Worm (Caenorhabditis elegans) whole organism, L1 larva: ENCODE data around the gene C34C12.1.
"Not testable (repeated sequence)": the region's sequence is repeated elsewhere in the genome, so short reads cannot be mapped to it uniquely, and the experiment has no call there.

Experiments used
- C04F5.9 ChIP-seq: sonication (generic microtip); optimal IDR thresholded peaks from 2 replicates; lab custom pipeline; 2016; ENCODE audit warnings: missing genetic modification characterization, missing compliant biosample characterization
- C34B4.2 ChIP-seq: sonication (generic microtip); optimal IDR thresholded peaks from 2 replicates; lab custom pipeline; 2017; ENCODE audit warnings: mild to moderate bottlenecking, missing genetic modification characterization, missing compliant biosample characterization
- F16B12.6 ChIP-seq: fragments of 150-350 bp; optimal IDR thresholded peaks from 2 replicates; lab custom pipeline; 2014; ENCODE audit warnings: missing biosample characterization, missing genetic modification characterization
- Y116A8C.19 ChIP-seq: sonication (generic microtip); optimal IDR thresholded peaks from 2 replicates; lab custom pipeline; 2016; ENCODE audit warnings: missing compliant biosample characterization, missing genetic modification characterization, borderline replicate concordance
- aha-1 ChIP-seq: fragments of 150-350 bp; optimal IDR thresholded peaks from 2 replicates; lab custom pipeline; 2014; ENCODE audit warnings: missing biosample characterization, missing genetic modification characterization
- aly-2 ChIP-seq: fragments of 150-350 bp; optimal IDR thresholded peaks from 2 replicates; lab custom pipeline; 2014; ENCODE audit warnings: missing biosample characterization, missing genetic modification characterization
- blmp-1 ChIP-seq: fragments of 150-350 bp; optimal IDR thresholded peaks from 2 replicates; lab custom pipeline; 2014; ENCODE audit warnings: missing biosample characterization, missing genetic modification characterization
- ceh-82 ChIP-seq, 3 experiments: fragments of 150-350 bp in 1 of 3; sonication (generic microtip) in 2 of 3; optimal IDR thresholded peaks; 2 replicates each; lab custom pipeline; 2014 to 2017; ENCODE audit warnings: missing biosample characterization in 3 of 3, missing genetic modification characterization in 3 of 3
- ceh-88 ChIP-seq: fragments of 200-800 bp; sonication (Bioruptor generic); IDR thresholded peaks from 2 replicates; pipeline ENCODE4 v1.3.6; 2022; ENCODE audit warnings: missing genetic modification characterization, missing compliant biosample characterization
- ceh-90 ChIP-seq: sonication (generic microtip); optimal IDR thresholded peaks from 2 replicates; lab custom pipeline; 2016; ENCODE audit warnings: missing genetic modification characterization, missing compliant biosample characterization
- ces-1 ChIP-seq: fragments of 150-350 bp; optimal IDR thresholded peaks from 2 replicates; lab custom pipeline; 2014; ENCODE audit warnings: missing biosample characterization, missing genetic modification reagents, missing genetic modification characterization
- dpl-1 ChIP-seq, 3 experiments: fragments of 150-350 bp in 2 of 3; sonication (generic microtip) in 1 of 3; optimal IDR thresholded peaks; 2 replicates each; lab custom pipeline; 2014 to 2017; ENCODE audit warnings: missing biosample characterization in 3 of 3, missing genetic modification characterization in 3 of 3, missing genetic modification reagents in 3 of 3
- dsc-1 ChIP-seq: sonication (generic microtip); optimal IDR thresholded peaks from 2 replicates; lab custom pipeline; 2016; ENCODE audit warnings: mild to moderate bottlenecking, missing genetic modification characterization, missing compliant biosample characterization
- efl-1 ChIP-seq, 4 experiments: fragments of 150-350 bp; optimal IDR thresholded peaks in 3 of 4; peaks in 1 of 4; 1 replicate in 1 of 4; 2 replicates in 3 of 4; lab custom pipeline; 2014; ENCODE audit warnings: missing biosample characterization in 2 of 4, missing genetic modification characterization in 2 of 4, missing genetic modification reagents in 2 of 4
- efl-3 ChIP-seq: fragments of 200-800 bp; sonication (Bioruptor generic); optimal IDR thresholded peaks from 2 replicates; lab custom pipeline; 2018; ENCODE audit warnings: mild to moderate bottlenecking, missing genetic modification characterization, missing compliant biosample characterization
- egl-13 ChIP-seq: sonication (generic microtip); optimal IDR thresholded peaks from 2 replicates; lab custom pipeline; 2016; ENCODE audit warnings: missing genotype, missing genetic modification reagents, missing genetic modification characterization, missing compliant biosample characterization
- elt-2 ChIP-seq: sonication (generic microtip); optimal IDR thresholded peaks from 2 replicates; lab custom pipeline; 2016; ENCODE audit warnings: missing genetic modification characterization, mild to moderate bottlenecking, inconsistent platforms, missing compliant biosample characterization, missing genetic modification reagents
- fkh-10 ChIP-seq: sonication (generic microtip); optimal IDR thresholded peaks from 2 replicates; lab custom pipeline; 2017; ENCODE audit warnings: missing biosample characterization, missing genetic modification reagents, missing genetic modification characterization
- fkh-8 ChIP-seq: sonication (generic microtip); optimal IDR thresholded peaks from 2 replicates; lab custom pipeline; 2016; ENCODE audit warnings: mild to moderate bottlenecking, missing genetic modification characterization, missing compliant biosample characterization
- grh-1 ChIP-seq: fragments of 200-800 bp; sonication (Bioruptor generic); IDR thresholded peaks from 2 replicates; pipeline ENCODE4 v1.3.6; 2022; ENCODE audit warnings: missing genetic modification reagents, missing genetic modification characterization, missing compliant biosample characterization
- hlh-17 ChIP-seq: fragments of 200-800 bp; sonication (Bioruptor generic); optimal IDR thresholded peaks from 2 replicates; lab custom pipeline; 2018; ENCODE audit warnings: missing genetic modification characterization, mild to moderate bottlenecking, missing compliant biosample characterization, moderate library complexity, borderline replicate concordance
- hpl-2 ChIP-seq: fragments of 150-350 bp; optimal IDR thresholded peaks from 2 replicates; lab custom pipeline; 2014; ENCODE audit warnings: missing biosample characterization, missing genetic modification reagents, missing genetic modification characterization
- isw-1 ChIP-seq: fragments of 200-800 bp; sonication (Bioruptor generic); IDR thresholded peaks from 2 replicates; pipeline ENCODE4 v1.3.6; 2022; ENCODE audit warnings: missing genetic modification characterization, missing compliant biosample characterization
- lin-13 ChIP-seq: fragments of 150-350 bp; optimal IDR thresholded peaks from 2 replicates; lab custom pipeline; 2014; ENCODE audit warnings: missing biosample characterization, missing genetic modification reagents, missing genetic modification characterization
- lin-14 ChIP-seq: fragments of 200-800 bp; sonication (Bioruptor generic); optimal IDR thresholded peaks from 2 replicates; lab custom pipeline; 2018; ENCODE audit warnings: mild to moderate bottlenecking, missing genetic modification characterization, moderate library complexity, missing compliant biosample characterization
- lin-15B ChIP-seq: fragments of 150-350 bp; sonication (generic microtip); optimal IDR thresholded peaks from 3 replicates; lab custom pipeline; 2014; ENCODE audit warnings: missing biosample characterization, missing genetic modification characterization
- lin-35 ChIP-seq, 2 experiments: fragments of 150-350 bp; optimal IDR thresholded peaks; 2 replicates each; lab custom pipeline; 2014; ENCODE audit warnings: missing biosample characterization in 2 of 2, missing genetic modification characterization in 2 of 2, missing genetic modification reagents in 2 of 2
- lin-39 ChIP-seq: fragments of 150-350 bp; optimal IDR thresholded peaks from 2 replicates; lab custom pipeline; 2014; ENCODE audit warnings: missing biosample characterization, missing genetic modification reagents, missing genetic modification characterization
- lsy-2 ChIP-seq, 2 experiments: fragments of 150-350 bp; optimal IDR thresholded peaks; 2 replicates each; lab custom pipeline; 2014; ENCODE audit warnings: missing biosample characterization in 2 of 2, missing genetic modification characterization in 2 of 2
- mdl-1 ChIP-seq, 2 experiments: fragments of 150-350 bp; optimal IDR thresholded peaks; 2 replicates each; lab custom pipeline; 2014 to 2017; ENCODE audit warnings: missing biosample characterization in 2 of 2, missing genetic modification characterization in 2 of 2, inconsistent platforms in 1 of 2
- mep-1 ChIP-seq: fragments of 150-350 bp; optimal IDR thresholded peaks from 2 replicates; lab custom pipeline; 2014; ENCODE audit warnings: missing biosample characterization, missing genetic modification characterization
- nhr-11 ChIP-seq: fragments of 150-350 bp; optimal IDR thresholded peaks from 2 replicates; lab custom pipeline; 2014; ENCODE audit warnings: missing biosample characterization, missing genetic modification characterization
- nhr-237 ChIP-seq: fragments of 150-350 bp; optimal IDR thresholded peaks from 2 replicates; lab custom pipeline; 2014; ENCODE audit warnings: missing biosample characterization, missing genetic modification characterization
- nhr-47 ChIP-seq: sonication (generic microtip); optimal IDR thresholded peaks from 2 replicates; lab custom pipeline; 2016; ENCODE audit warnings: mild to moderate bottlenecking, missing genetic modification characterization, moderate library complexity, missing compliant biosample characterization
- nhr-76 ChIP-seq: sonication (generic microtip); optimal IDR thresholded peaks from 2 replicates; lab custom pipeline; 2017; ENCODE audit warnings: missing biosample characterization, missing genetic modification characterization
- nhr-77 ChIP-seq: fragments of 150-350 bp; optimal IDR thresholded peaks from 2 replicates; lab custom pipeline; 2014; ENCODE audit warnings: missing biosample characterization, missing genetic modification characterization
- nhr-84 ChIP-seq: sonication (generic microtip); optimal IDR thresholded peaks from 2 replicates; lab custom pipeline; 2017; ENCODE audit warnings: missing biosample characterization, missing genetic modification characterization
- pax-3 ChIP-seq: fragments of 200-800 bp; sonication (Bioruptor generic); optimal IDR thresholded peaks from 2 replicates; lab custom pipeline; 2018; ENCODE audit warnings: mild to moderate bottlenecking, missing genetic modification characterization, moderate library complexity, missing compliant biosample characterization
- pqm-1 ChIP-seq: sonication (generic microtip); optimal IDR thresholded peaks from 3 replicates; lab custom pipeline; 2017; ENCODE audit warnings: missing biosample characterization, missing genetic modification characterization
- skn-1 ChIP-seq: fragments of 150-350 bp; optimal IDR thresholded peaks from 2 replicates; lab custom pipeline; 2014; ENCODE audit warnings: missing biosample characterization, missing genetic modification characterization
- snpc-4 ChIP-seq: fragments of 150-350 bp; optimal IDR thresholded peaks from 2 replicates; lab custom pipeline; 2014; ENCODE audit warnings: missing biosample characterization, missing genetic modification characterization
- snu-23 ChIP-seq: sonication (generic microtip); optimal IDR thresholded peaks from 2 replicates; lab custom pipeline; 2016; ENCODE audit warnings: missing genetic modification characterization, missing compliant biosample characterization
- sptf-1 ChIP-seq: fragments of 150-350 bp; optimal IDR thresholded peaks from 2 replicates; lab custom pipeline; 2014; ENCODE audit warnings: missing biosample characterization, missing genetic modification characterization
- swsn-7 ChIP-seq: sonication (generic microtip); optimal IDR thresholded peaks from 2 replicates; lab custom pipeline; 2016; ENCODE audit warnings: missing genetic modification characterization, missing compliant biosample characterization
- tlp-1 ChIP-seq: fragments of 150-350 bp; optimal IDR thresholded peaks from 2 replicates; lab custom pipeline; 2014; ENCODE audit warnings: missing biosample characterization, missing genetic modification characterization
- unc-130 ChIP-seq: fragments of 150-350 bp; optimal IDR thresholded peaks from 2 replicates; lab custom pipeline; 2017; ENCODE audit warnings: missing biosample characterization, missing genetic modification characterization, inconsistent platforms
- unc-62 ChIP-seq: fragments of 150-350 bp; optimal IDR thresholded peaks from 2 replicates; lab custom pipeline; 2014; ENCODE audit warnings: missing biosample characterization, missing genetic modification reagents, missing genetic modification characterization
- unc-98 ChIP-seq: fragments of 200-800 bp; sonication (Bioruptor generic); IDR thresholded peaks from 2 replicates; pipeline ENCODE4 v1.3.6; 2022; ENCODE audit warnings: missing genetic modification characterization, missing compliant biosample characterization
- xbp-1 ChIP-seq: sonication (generic microtip); optimal IDR thresholded peaks from 2 replicates; lab custom pipeline; 2016; ENCODE audit warnings: missing genetic modification characterization, missing compliant biosample characterization
- ztf-11 ChIP-seq, 2 experiments: sonication (generic microtip); optimal IDR thresholded peaks; 2 replicates each; lab custom pipeline; 2016 to 2017; ENCODE audit warnings: missing genetic modification characterization in 2 of 2, missing biosample characterization in 1 of 2, missing compliant biosample characterization in 1 of 2

Gene C34C12.1

DNA sequence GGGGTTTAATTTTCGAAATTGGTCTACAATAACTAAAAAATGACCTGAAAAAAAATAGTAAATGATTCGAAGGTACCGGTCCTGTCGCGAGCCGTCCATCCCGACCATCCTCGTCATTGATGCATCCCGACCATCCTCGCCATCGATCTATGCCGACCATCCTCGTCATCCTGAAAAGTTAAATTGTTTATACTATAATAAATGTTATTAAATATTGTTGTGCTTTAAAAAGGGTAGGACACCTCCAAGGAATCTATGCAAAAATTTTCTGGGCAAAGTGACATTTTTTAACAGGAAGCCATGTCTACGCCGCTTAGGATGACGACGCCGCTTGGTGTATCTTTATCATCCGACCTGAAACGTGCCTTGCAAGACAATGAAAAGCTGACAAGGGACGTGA is at the start of gene C34C12.1:
Gene C34C12.1, plus strand, starts transcription at position 301 of the 400 bp plus-strand sequence.
- TF ChIP-seq skn-1 (tag; lab: Kevin White, UChicago); nhr-84 (tag; lab: Kevin White, UChicago); Y116A8C.19: not testable (repeated sequence)

ce11 chrIII:3404354-3404913 is 49.7 kb upstream of the C34C12.1 start, which contains the start of the genes npp-9 and F59A2.5:
Gene npp-9, minus strand, starts transcription at chrIII:3404479.
Gene F59A2.5, plus strand, starts transcription at chrIII:3404863.
- TF ChIP-seq nhr-237 (tag; lab: Kevin White, UChicago) (no peak), ceh-82 (tag; optimal IDR thresholded peaks at IDR 0.05; lab: Kevin White, UChicago) (peak in 1 of 3 experiments; percentile 62), C04F5.9 (tag; lab: Kevin White, UChicago) (no peak), swsn-7 (peak; percentile 15), nhr-76 (tag; lab: Kevin White, UChicago) (no peak), efl-3 (no peak), nhr-84 (tag; lab: Kevin White, UChicago) (no peak), unc-130 (tag; lab: Kevin White, UChicago) (no peak), aha-1 (tag; lab: Kevin White, UChicago) (no peak), xbp-1 (peak; percentile 31), aly-2 (tag; lab: Kevin White, UChicago) (no peak), lin-15B (tag; lab: Kevin White, UChicago) (peak; percentile 43), lin-39 (tag; lab: Kevin White, UChicago) (peak; percentile 6), nhr-77 (tag; lab: Kevin White, UChicago) (peak; percentile 29), ces-1 (GFP tag; lab: Kevin White, UChicago) (no peak), nhr-47 (peak; percentile 36), sptf-1 (tag; lab: Kevin White, UChicago) (no peak), ceh-90 (tag; lab: Kevin White, UChicago) (no peak), nhr-11 (no peak), blmp-1 (tag; lab: Kevin White, UChicago) (peak; percentile 40), egl-13 (no peak), fkh-10 (GFP tag; lab: Kevin White, UChicago) (no peak), mdl-1 (tag; optimal IDR thresholded peaks at IDR 0.05; lab: Kevin White, UChicago) (peak in 1 of 2 experiments; percentile 12), hpl-2 (GFP tag; lab: Kevin White, UChicago) (no peak), F16B12.6 (tag; lab: Kevin White, UChicago) (peak; percentile 27), snu-23 (GFP tag; lab: Kevin White, UChicago) (peak; percentile 59), pax-3 (no peak), dsc-1 (tag; lab: Kevin White, UChicago) (no peak), ceh-88 (GFP tag; lab: Robert Waterston, UW) (no peak), skn-1 (tag; lab: Kevin White, UChicago) (peak; percentile 57), C34B4.2 (tag; lab: Kevin White, UChicago) (no peak), mep-1 (peak; percentile 39), lin-14 (no peak), elt-2 (tag; lab: Kevin White, UChicago) (no peak), efl-1 (optimal IDR thresholded peaks at IDR 0.05; lab: Kevin White, UChicago) (peak; percentile 71 to 74), efl-1 (GFP tag; optimal IDR thresholded peaks at IDR 0.05 in 1 of 2; lab: Kevin White, UChicago) (peak; percentile 75 to 96), lin-35 (GFP tag; optimal IDR thresholded peaks at IDR 0.05; lab: Kevin White, UChicago) (peak; percentile 65 to 85), snpc-4 (tag; lab: Kevin White, UChicago) (no peak), fkh-8 (tag; lab: Kevin White, UChicago) (peak; percentile 25), unc-98 (GFP tag; lab: Robert Waterston, UW) (no peak), pqm-1 (tag; lab: Kevin White, UChicago) (no peak), lin-13 (peak; percentile 31), isw-1 (GFP tag; lab: Robert Waterston, UW) (peak; percentile 56), dpl-1 (GFP tag; optimal IDR thresholded peaks at IDR 0.05; lab: Kevin White, UChicago) (peak; percentile 69 to 81 (median 72)), grh-1 (GFP tag; lab: Robert Waterston, UW) (0 out of 2 replicates have a peak, but pooled peaks have one; percentile 36), unc-62 (GFP tag; lab: Kevin White, UChicago) (no peak), ztf-11 (tag; optimal IDR thresholded peaks at IDR 0.05; lab: Kevin White, UChicago) (no peak), lsy-2 (tag; optimal IDR thresholded peaks at IDR 0.05; lab: Kevin White, UChicago) (peak; percentile 55 to 76), hlh-17 (no peak), tlp-1 (no peak)
